Worm (Caenorhabditis elegans) whole organism, L4 larva: ENCODE results near the gene F01G10.9.

Source experiments
- dpl-1 ChIP-seq: fragments of 150-350 bp; optimal IDR thresholded peaks from 2 replicates; lab custom pipeline; 2014; ENCODE audit warnings: missing biosample characterization, missing genetic modification reagents, missing genetic modification characterization
- duxl-1 ChIP-seq: sonication (generic microtip); optimal IDR thresholded peaks from 2 replicates; lab custom pipeline; 2016; ENCODE audit warnings: mild to moderate bottlenecking, missing genetic modification characterization, moderate library complexity, missing compliant biosample characterization; ENCODE audit not compliant: poor library complexity
- fos-1 ChIP-seq: fragments of 150-350 bp; optimal IDR thresholded peaks from 2 replicates; lab custom pipeline; 2014; ENCODE audit warnings: missing biosample characterization, missing genetic modification characterization
- lin-15B ChIP-seq: fragments of 150-350 bp; sonication (generic microtip); optimal IDR thresholded peaks from 3 replicates; lab custom pipeline; 2014; ENCODE audit warnings: missing biosample characterization, missing genetic modification characterization
- mdl-1 ChIP-seq, 2 experiments: fragments of 150-350 bp in 1 of 2; sonication (generic microtip) in 1 of 2; optimal IDR thresholded peaks; 2 replicates each; lab custom pipeline; 2014 to 2017; ENCODE audit warnings: missing biosample characterization in 2 of 2, missing genetic modification characterization in 2 of 2
- pha-4 ChIP-seq, 2 experiments: fragments of 150-350 bp in 1 of 2; fragments of 200-800 bp in 1 of 2; sonication (Bioruptor generic) in 1 of 2; IDR thresholded peaks in 1 of 2; optimal IDR thresholded peaks in 1 of 2; 2 replicates each; pipeline versions ENCODE4 v1.3.6 to Lab custom; 2014 to 2022; ENCODE audit warnings: missing genetic modification characterization in 2 of 2, missing genetic modification reagents in 2 of 2, missing biosample characterization in 1 of 2, missing compliant biosample characterization in 1 of 2
- snpc-1.2 ChIP-seq: fragments of 200-800 bp; sonication (Bioruptor generic); IDR thresholded peaks from 2 replicates; pipeline ENCODE4 v1.3.6; 2022; ENCODE audit warnings: missing genetic modification reagents, missing genetic modification characterization, missing compliant biosample characterization
- unc-62 ChIP-seq, 3 experiments: fragments of 150-350 bp in 1 of 3; sonication (generic microtip); optimal IDR thresholded peaks in 2 of 3; peaks in 1 of 3; 1 replicate in 1 of 3; 2 replicates in 2 of 3; lab custom pipeline; 2014 to 2017; ENCODE audit warnings: missing biosample characterization in 3 of 3, missing genetic modification characterization in 3 of 3, missing genetic modification reagents in 3 of 3, missing genotype in 1 of 3

DNA sequence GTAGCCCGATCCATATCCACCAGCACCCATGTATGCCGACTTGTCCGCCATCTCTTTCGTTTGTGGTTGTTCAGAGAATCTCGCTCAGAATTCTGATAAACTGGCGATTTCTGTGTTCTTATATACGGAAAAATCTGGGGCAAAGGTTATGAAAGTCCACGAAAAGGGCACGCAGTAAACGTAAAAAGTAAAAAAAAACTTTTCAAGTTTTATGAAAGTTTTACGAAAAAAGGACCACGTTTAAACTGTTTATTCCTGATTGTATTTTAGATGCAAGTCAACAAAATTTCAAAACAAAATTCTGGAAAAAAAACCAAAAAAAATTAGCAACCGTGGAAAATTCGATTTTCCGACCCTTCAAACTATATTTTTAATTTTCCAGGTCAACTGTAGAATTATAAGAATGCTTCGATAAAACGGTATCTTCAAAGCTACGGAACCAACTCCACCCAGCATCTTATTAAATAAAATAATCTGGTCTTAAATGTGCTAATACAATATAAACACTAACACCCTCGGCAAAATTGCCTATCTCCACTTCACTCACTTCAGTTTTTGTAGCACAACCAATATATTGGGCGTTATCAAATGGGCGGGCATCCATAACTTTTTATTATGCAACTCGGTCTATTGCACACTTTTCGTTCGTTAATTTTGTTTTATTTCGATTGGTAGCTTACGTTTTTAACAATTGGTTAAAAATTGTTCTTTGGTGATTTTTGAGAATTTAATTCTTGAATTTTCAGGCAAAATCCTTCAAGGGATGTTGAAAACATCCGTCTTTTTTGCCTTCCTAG, 9.9 kb upstream of the F01G10.9 start, which contains the start of the genes nspd-7 and Y43C5A.2:
- no peak for TF ChIP-seq snpc-1.2 (GFP tag; lab: Robert Waterston, UW)
- TF ChIP-seq lin-15B (tag; lab: Kevin White, UChicago): no peak
- TF ChIP-seq pha-4 (GFP tag; IDR thresholded peaks at IDR 0.05; lab: Robert Waterston, UW): no peak
- no peak for TF ChIP-seq pha-4 (tag; optimal IDR thresholded peaks at IDR 0.05; lab: Kevin White, UChicago)
- TF ChIP-seq fos-1 (tag; lab: Kevin White, UChicago): no peak
- peak in 1 of 2 experiments; percentile 51 for TF ChIP-seq unc-62 (GFP tag; optimal IDR thresholded peaks at IDR 0.05 in 1 of 2; lab: Kevin White, UChicago)
- TF ChIP-seq unc-62 (tag; optimal IDR thresholded peaks at IDR 0.05; lab: Kevin White, UChicago): no peak
- TF ChIP-seq duxl-1 (tag; lab: Kevin White, UChicago): no peak
- TF ChIP-seq dpl-1 (GFP tag; lab: Kevin White, UChicago): no peak
- TF ChIP-seq mdl-1 (tag; optimal IDR thresholded peaks at IDR 0.05; lab: Kevin White, UChicago): no peak
